Worm (Caenorhabditis elegans): ENCODE data around the gene del-5.

- TF ChIP-seq skn-1 (tag; optimal IDR thresholded peaks at IDR 0.05) (no peak), nhr-25 (tag; optimal IDR thresholded peaks at IDR 0.05; ENCODE audit: borderline replicate concordance, insufficient read depth) (peak; percentile 26), nhr-11 (tag; optimal IDR thresholded peaks at IDR 0.05) (no peak), ama-1 (optimal IDR thresholded peaks at IDR 0.05) (no peak), pha-4 (GFP tag; IDR thresholded peaks at IDR 0.05) (no peak; the same call in 1 of the 2 replicates), pha-4 (tag; optimal IDR thresholded peaks at IDR 0.05) (no peak)
These were observed 44.4 kb downstream of the del-5 start, which contains the start of gene nas-10 for ce11 chrX:10963453-10964046.

Measured in whole organism, L4 larva.